Worm (Caenorhabditis elegans) whole organism, L2 larva: ENCODE data around the gene cct-1.
A peak's percentile ranks its signal among the peaks of the same experiment; 100 is the strongest.

Experiments used
- alr-1 ChIP-seq: fragments of 150-350 bp; optimal IDR thresholded peaks from 2 replicates; lab custom pipeline; 2014; ENCODE audit warnings: missing biosample characterization, missing genetic modification characterization
- blmp-1 ChIP-seq: sonication (generic microtip); optimal IDR thresholded peaks from 2 replicates; lab custom pipeline; 2017; ENCODE audit warnings: missing genetic modification characterization, mild to moderate bottlenecking, missing compliant biosample characterization, antibody characterized with exemption, moderate library complexity; ENCODE audit not compliant: insufficient read depth
- crh-2 ChIP-seq: sonication (generic microtip); optimal IDR thresholded peaks from 2 replicates; lab custom pipeline; 2017; ENCODE audit warnings: missing biosample characterization, missing genetic modification characterization
- elt-1 ChIP-seq: fragments of 150-350 bp; optimal IDR thresholded peaks from 2 replicates; lab custom pipeline; 2014; ENCODE audit warnings: missing biosample characterization, missing genetic modification characterization
- skn-1 ChIP-seq: sonication (generic microtip); optimal IDR thresholded peaks from 2 replicates; lab custom pipeline; 2017; ENCODE audit warnings: missing biosample characterization, missing genetic modification characterization
- ztf-11 ChIP-seq: sonication (generic microtip); optimal IDR thresholded peaks from 2 replicates; lab custom pipeline; 2017; ENCODE audit warnings: missing biosample characterization, missing genetic modification characterization

ce11 chrII:8185016-8185493, at the start of gene cct-1, which contains the start of gene mig-5:
- TF ChIP-seq blmp-1 (tag; lab: Kevin White, UChicago) (peak; percentile 75), alr-1 (tag; lab: Kevin White, UChicago) (peak; percentile 9), ztf-11 (peak; percentile 51), skn-1 (tag; lab: Kevin White, UChicago) (peak; percentile 63), elt-1 (tag; lab: Kevin White, UChicago) (peak; percentile 16), crh-2 (tag; lab: Kevin White, UChicago) (peak; percentile 99)
